Fruit fly (Drosophila melanogaster): ENCODE measurements around the gene Cyp28a5.

The Cyp28a5 gene

DNA sequence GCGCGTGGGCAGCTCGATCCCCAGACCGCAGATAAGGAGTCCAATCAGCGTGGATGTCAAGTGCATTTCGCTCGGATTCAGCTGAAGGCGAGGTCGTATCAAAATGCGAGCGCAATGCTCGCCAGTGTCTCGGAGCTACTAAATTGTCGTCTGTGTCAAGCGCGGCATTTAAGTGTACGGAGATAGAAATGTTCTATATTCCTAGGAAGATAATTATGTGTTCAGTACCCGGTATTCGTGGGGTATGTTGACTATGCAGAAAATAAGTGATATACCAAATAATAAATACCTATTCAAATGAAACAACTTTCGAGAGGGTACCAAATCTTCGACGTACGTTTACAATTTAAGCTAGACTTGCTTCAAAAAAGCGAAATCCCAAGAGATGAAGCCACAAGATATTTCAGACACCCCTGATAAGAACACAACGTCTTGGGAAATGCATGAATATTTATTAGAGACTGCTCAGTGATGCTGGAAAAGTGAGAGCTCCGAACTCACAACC, 9.2 kb upstream of the Cyp28a5 start, which contains the start of gene NimB3:
Gene NimB3, minus strand, starts transcription at position 140 of the 505 bp plus-strand sequence.
- TF ChIP-seq CG6808 (GFP tag; optimal IDR thresholded peaks at IDR 0.05), result no peak
- TF ChIP-seq Eip78C (GFP tag), result peak; percentile 61
- no peak for TF ChIP-seq CG8632 (GFP tag; optimal IDR thresholded peaks at IDR 0.05)
- no peak for TF ChIP-seq dsx (GFP tag; optimal IDR thresholded peaks at IDR 0.05; ENCODE audit: poor library complexity, severe bottlenecking)
- peak; percentile 97 for TF ChIP-seq svp (GFP tag)
- no peak for TF ChIP-seq CG15336 (GFP tag; IDR thresholded peaks at IDR 0.05)
- no peak for TF ChIP-seq lz (GFP tag; optimal IDR thresholded peaks at IDR 0.05)
- TF ChIP-seq Hr39 (GFP tag; optimal IDR thresholded peaks at IDR 0.05), result peak; percentile 3
- peak; percentile 27 for TF ChIP-seq CG31627 (GFP tag; optimal IDR thresholded peaks at IDR 0.05)
- no peak for TF ChIP-seq CG3032 (tag; optimal IDR thresholded peaks at IDR 0.05)
- no peak for TF ChIP-seq Ets96B (tag; optimal IDR thresholded peaks at IDR 0.05)
- TF ChIP-seq vri (GFP tag; optimal IDR thresholded peaks at IDR 0.05), result peak; percentile 1
- TF ChIP-seq Smox (GFP tag; optimal IDR thresholded peaks at IDR 0.05), result peak; percentile 5
- no peak for TF ChIP-seq Ets21C (GFP tag; optimal IDR thresholded peaks at IDR 0.05)
- peak; percentile 5 for TF ChIP-seq Sox102F (GFP tag; optimal IDR thresholded peaks at IDR 0.05)
- TF ChIP-seq CG6163 (GFP tag; IDR thresholded peaks at IDR 0.05), result no peak
- TF ChIP-seq CG10631 (GFP tag; optimal IDR thresholded peaks at IDR 0.05), result no peak
- no peak for TF ChIP-seq eg (GFP tag; IDR thresholded peaks at IDR 0.05)
- TF ChIP-seq CG32006 (GFP tag; optimal IDR thresholded peaks at IDR 0.05), result peak; percentile 13
- peak; percentile 24 for TF ChIP-seq topi (GFP tag; optimal IDR thresholded peaks at IDR 0.05)

DNA sequence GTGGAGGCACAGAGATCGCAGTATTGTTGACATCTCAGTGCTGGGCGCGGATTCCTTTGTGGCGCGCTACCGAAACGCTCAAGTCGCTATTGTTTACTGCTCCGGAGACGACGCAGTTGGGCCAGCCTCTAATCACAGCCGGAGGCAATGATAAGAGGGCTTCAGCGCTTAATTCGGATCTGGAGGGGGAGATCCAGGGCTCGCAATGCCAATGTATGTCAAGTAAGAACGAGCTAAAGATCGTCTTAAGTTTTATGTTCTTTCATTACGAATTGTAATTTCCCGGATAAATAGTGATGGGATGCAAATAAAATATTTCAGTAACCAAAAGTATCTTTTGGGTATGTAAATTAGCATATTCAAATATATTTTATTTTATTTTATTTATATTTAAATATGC, 7.2 kb upstream of the Cyp28a5 start, which contains the start of the genes NimB4 and NimB5:
Gene NimB4, minus strand, starts transcription at position 101 of the 400 bp plus-strand sequence.
Gene NimB5, plus strand, starts transcription at position 302 of the 400 bp plus-strand sequence.
- TF ChIP-seq CG1621 (tag; optimal IDR thresholded peaks at IDR 0.05) (no peak), Met (GFP tag; optimal IDR thresholded peaks at IDR 0.05) (no peak), svp (GFP tag) (peak; percentile 64), CG16779 (tag; optimal IDR thresholded peaks at IDR 0.05) (no peak)

DNA sequence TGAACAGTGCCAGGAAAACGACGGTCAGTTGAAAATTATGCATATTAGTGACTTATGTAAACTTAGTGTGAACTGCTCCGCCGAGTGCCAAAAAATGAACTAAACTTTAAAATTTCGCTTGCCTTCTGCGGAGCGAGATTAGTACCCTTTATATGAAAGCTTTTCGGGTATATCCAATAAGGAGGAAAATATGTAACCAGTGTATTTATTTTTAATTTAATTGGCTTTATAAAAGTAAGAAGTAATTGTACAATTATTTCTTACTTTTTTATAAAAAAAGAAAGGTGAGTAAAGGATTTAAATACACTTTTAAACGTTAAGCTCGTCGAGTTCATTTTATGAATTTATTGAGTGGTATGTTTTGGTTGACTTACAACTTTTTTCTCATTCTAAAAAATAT, 4.3 kb upstream of the Cyp28a5 start, which contains the start of gene He:
Gene He, minus strand, starts transcription at position 101 of the 400 bp plus-strand sequence.
- no peak for TF ChIP-seq CG10631 (GFP tag; optimal IDR thresholded peaks at IDR 0.05)
- TF ChIP-seq acj6 (GFP tag; optimal IDR thresholded peaks at IDR 0.05), result no peak
- no peak for TF ChIP-seq CG9139 (GFP tag; optimal IDR thresholded peaks at IDR 0.05)
- no peak for TF ChIP-seq Blimp-1 (GFP tag; optimal IDR thresholded peaks at IDR 0.05)
- no peak for TF ChIP-seq Sox14 (GFP tag; optimal IDR thresholded peaks at IDR 0.05)
- no peak for TF ChIP-seq fd85E (GFP tag; optimal IDR thresholded peaks at IDR 0.05)
- TF ChIP-seq CG34406 (GFP tag; optimal IDR thresholded peaks at IDR 0.05), result no peak
- no peak for TF ChIP-seq Lpt (GFP tag; optimal IDR thresholded peaks at IDR 0.05)
- no peak for TF ChIP-seq CG6276 (GFP tag; optimal IDR thresholded peaks at IDR 0.05)
- TF ChIP-seq CG10669 (GFP tag; optimal IDR thresholded peaks at IDR 0.05), result no peak
- no peak for TF ChIP-seq Eip75B (GFP tag; optimal IDR thresholded peaks at IDR 0.05)
- TF ChIP-seq Hr38 (GFP tag; optimal IDR thresholded peaks at IDR 0.05), result no peak

DNA sequence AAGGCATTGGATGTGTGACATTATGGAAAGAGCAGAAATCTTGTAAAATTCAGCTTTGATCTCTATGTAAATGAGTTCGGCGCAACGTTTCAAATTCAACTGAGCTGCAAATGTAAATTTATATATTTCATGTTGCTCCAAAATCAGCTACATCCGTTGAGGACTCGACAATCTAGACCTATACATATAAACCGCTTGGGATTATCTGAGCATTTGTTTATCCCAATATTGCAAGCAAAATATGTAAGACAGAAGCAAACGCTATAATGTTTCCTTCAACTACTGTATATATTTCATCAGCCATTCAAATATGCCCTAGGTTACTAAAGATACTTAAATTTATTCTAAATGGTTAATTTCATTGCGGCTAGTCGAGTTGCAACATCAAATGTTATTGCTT, 433 bp upstream of the Cyp28a5 start, which contains the start of gene NimC1:
Gene NimC1, minus strand, starts transcription at position 101 of the 400 bp plus-strand sequence.
- TF ChIP-seq CG8319 (GFP tag; optimal IDR thresholded peaks at IDR 0.05) (no peak), Ets21C (GFP tag; optimal IDR thresholded peaks at IDR 0.05) (no peak), CG3032 (tag; optimal IDR thresholded peaks at IDR 0.05) (no peak), spab (GFP tag; optimal IDR thresholded peaks at IDR 0.05) (no peak), Sox15 (GFP tag; optimal IDR thresholded peaks at IDR 0.05) (no peak), fkh (GFP tag; optimal IDR thresholded peaks at IDR 0.05) (no peak), dac (GFP tag; optimal IDR thresholded peaks at IDR 0.05) (no peak), svp (GFP tag) (no peak), CG1621 (tag; optimal IDR thresholded peaks at IDR 0.05) (no peak), Eip93F (GFP tag; optimal IDR thresholded peaks at IDR 0.05) (no peak), CG11294 (GFP tag; IDR thresholded peaks at IDR 0.05) (no peak), OdsH (GFP tag; optimal IDR thresholded peaks at IDR 0.05) (no peak), CG34406 (GFP tag; optimal IDR thresholded peaks at IDR 0.05) (no peak), ss (GFP tag; optimal IDR thresholded peaks at IDR 0.05) (no peak), Blimp-1 (GFP tag; optimal IDR thresholded peaks at IDR 0.05) (no peak), dsx (GFP tag; optimal IDR thresholded peaks at IDR 0.05; ENCODE audit: poor library complexity, severe bottlenecking) (no peak), CG10669 (GFP tag; optimal IDR thresholded peaks at IDR 0.05) (no peak), CG4318 (GFP tag; optimal IDR thresholded peaks at IDR 0.05) (no peak), Hr39 (GFP tag; optimal IDR thresholded peaks at IDR 0.05) (no peak), fd59A (GFP tag; optimal IDR thresholded peaks at IDR 0.05) (no peak)

Measured in whole organism, prepupa.